Worm (Caenorhabditis elegans): ENCODE measurements around the gene dmsr-5.

dmsr-5 gene

DNA sequence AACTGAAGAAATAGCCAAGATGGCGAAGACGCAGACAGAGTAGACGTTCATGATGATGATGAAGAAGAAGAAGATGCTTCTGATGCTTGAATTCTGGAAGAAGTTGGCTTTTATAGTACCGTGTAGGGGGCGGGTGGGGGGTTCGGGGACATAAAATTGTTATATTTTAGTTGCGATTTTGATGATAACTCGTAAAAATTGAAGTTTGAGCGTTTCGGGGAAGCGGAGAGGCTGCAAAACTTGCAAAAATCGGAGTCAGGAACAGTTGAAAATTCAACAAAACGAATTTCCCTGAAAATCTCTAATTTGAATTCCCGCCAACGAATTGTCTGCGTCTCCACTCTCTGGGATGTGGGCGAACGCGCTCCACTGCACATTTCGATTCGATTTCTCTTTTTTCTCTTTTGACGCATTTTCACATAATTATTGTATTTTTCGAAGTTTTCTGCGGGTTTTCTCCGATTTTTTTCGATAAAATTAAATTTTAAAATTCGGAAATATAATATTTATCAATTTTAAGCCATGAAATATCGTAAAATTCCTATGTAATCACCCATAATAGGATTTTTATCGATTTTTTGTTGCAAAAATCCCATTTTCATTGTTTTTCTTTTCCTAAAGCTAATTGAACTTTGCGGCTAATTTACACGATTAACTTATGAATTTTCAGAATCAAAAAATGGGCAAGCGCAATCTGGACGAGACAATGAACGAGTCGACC lies 12.7 kb upstream of the dmsr-5 start, which contains the start of the genes fipr-17 and Y48A6B.3 (continued):
- TF ChIP-seq lin-54 (GFP tag; optimal IDR thresholded peaks at IDR 0.05) = peak; percentile 98
- no peak for TF ChIP-seq zfh-2 (GFP tag; conservative IDR thresholded peaks at IDR 0.05)
- no peak for TF ChIP-seq B0261.1 (tag; optimal IDR thresholded peaks at IDR 0.05)
- no peak for TF ChIP-seq atf-7 (tag; optimal IDR thresholded peaks at IDR 0.05)
- TF ChIP-seq sdz-38 (tag; optimal IDR thresholded peaks at IDR 0.05) = no peak
- no peak for TF ChIP-seq egl-18 (GFP tag; IDR thresholded peaks at IDR 0.05)
- TF ChIP-seq B0019.2 (GFP tag; conservative IDR thresholded peaks at IDR 0.05) = peak; percentile 78
- TF ChIP-seq ztf-3 (GFP tag; optimal IDR thresholded peaks at IDR 0.05) = no peak
- peak; percentile 60 for TF ChIP-seq madf-8 (GFP tag; conservative IDR thresholded peaks at IDR 0.05)
- TF ChIP-seq lin-35 (GFP tag; optimal IDR thresholded peaks at IDR 0.05) = peak; percentile 37 to 96 (median 70)
- no peak for TF ChIP-seq hrde-1 (tag; optimal IDR thresholded peaks at IDR 0.05; ENCODE audit: borderline replicate concordance)
- TF ChIP-seq ceh-40 (GFP tag; IDR thresholded peaks at IDR 0.05) = no peak
- no peak for TF ChIP-seq unc-130 (GFP tag; optimal IDR thresholded peaks at IDR 0.05)
- TF ChIP-seq madf-6 (GFP tag; IDR thresholded peaks at IDR 0.05) = peak; percentile 83
- no peak for TF ChIP-seq Y67H2A.10 (GFP tag; conservative IDR thresholded peaks at IDR 0.05)
- TF ChIP-seq ceh-79 (tag; optimal IDR thresholded peaks at IDR 0.05) = no peak
- no peak for TF ChIP-seq tbx-9 (tag; optimal IDR thresholded peaks at IDR 0.05; ENCODE audit: borderline replicate concordance)
- TF ChIP-seq ceh-27 (GFP tag; optimal IDR thresholded peaks at IDR 0.05) = peak; percentile 42
- TF ChIP-seq nhr-179 (tag; optimal IDR thresholded peaks at IDR 0.05) = no peak
- no peak for TF ChIP-seq mel-28 (tag; optimal IDR thresholded peaks at IDR 0.05; ENCODE audit: borderline replicate concordance)
- no peak for TF ChIP-seq ZK185.1 (tag; optimal IDR thresholded peaks at IDR 0.05; ENCODE audit: poor library complexity, severe bottlenecking)
- TF ChIP-seq mxl-1 (tag; optimal IDR thresholded peaks at IDR 0.05) = no peak
- no peak for TF ChIP-seq Y95B8A.8 (GFP tag; IDR thresholded peaks at IDR 0.05)
- peak; percentile 42 for TF ChIP-seq snpc-4 (GFP tag; optimal IDR thresholded peaks at IDR 0.05)
- peak; percentile 46 to 70 (median 62) for TF ChIP-seq snpc-4 (tag; optimal IDR thresholded peaks at IDR 0.05)
- peak; percentile 76 for TF ChIP-seq F33H1.4 (GFP tag; IDR thresholded peaks at IDR 0.05)
- no peak for TF ChIP-seq K12H6.12 (tag; optimal IDR thresholded peaks at IDR 0.05)
- peak; percentile 65; the same call in 1 of the 2 replicates for TF ChIP-seq hsf-1 (GFP tag; IDR thresholded peaks at IDR 0.05)
- TF ChIP-seq B0336.3 (GFP tag; IDR thresholded peaks at IDR 0.05) = 0 out of 2 replicates have a peak, but pooled peaks have one; percentile 24
- no peak for TF ChIP-seq C17E4.6 (GFP tag; IDR thresholded peaks at IDR 0.05)
- TF ChIP-seq F55B11.4 (tag; optimal IDR thresholded peaks at IDR 0.05; ENCODE audit: borderline replicate concordance, insufficient read depth) = no peak
- peak; percentile 35 for TF ChIP-seq xnd-1 (tag; optimal IDR thresholded peaks at IDR 0.05)
- TF ChIP-seq attf-3 (GFP tag; conservative IDR thresholded peaks at IDR 0.05) = 0 out of 2 replicates have a peak, but pooled peaks have one; percentile 14

DNA sequence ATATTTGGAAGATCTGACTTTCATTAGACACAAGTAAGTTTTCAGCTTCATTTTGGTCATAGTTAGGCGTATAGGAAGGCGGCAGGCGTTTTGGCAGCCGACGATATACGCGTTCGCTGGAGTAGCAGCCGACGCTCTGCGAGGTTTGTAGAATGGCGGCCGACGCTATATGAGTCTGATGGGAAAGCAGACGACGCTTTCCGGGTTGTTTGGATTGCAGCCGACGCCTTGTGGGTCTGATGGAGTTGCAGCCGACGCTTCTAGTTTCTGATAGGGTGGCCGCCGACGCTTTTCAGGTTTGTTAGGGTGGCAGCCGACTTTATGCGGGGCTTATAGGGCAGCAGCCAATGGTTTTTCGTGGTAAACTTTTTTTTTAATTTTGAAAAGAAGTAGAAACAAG lies 7.8 kb upstream of the dmsr-5 start:
- no peak for TF ChIP-seq F57C9.4 (tag; optimal IDR thresholded peaks at IDR 0.05)
- no peak for TF ChIP-seq cebp-2 (GFP tag; IDR thresholded peaks at IDR 0.05)
- TF ChIP-seq C06A6.2 (GFP tag; conservative IDR thresholded peaks at IDR 0.05) = no peak
- TF ChIP-seq snpc-3.4 (tag; optimal IDR thresholded peaks at IDR 0.05) = no peak
- no peak for TF ChIP-seq ztf-3 (GFP tag; optimal IDR thresholded peaks at IDR 0.05)
- no peak for TF ChIP-seq rcor-1 (GFP tag; IDR thresholded peaks at IDR 0.05)
- no peak for TF ChIP-seq ZK185.1 (tag; optimal IDR thresholded peaks at IDR 0.05; ENCODE audit: poor library complexity, severe bottlenecking)
- no peak for TF ChIP-seq snpc-1.1 (tag; optimal IDR thresholded peaks at IDR 0.05; ENCODE audit: insufficient read depth)
- no peak for TF ChIP-seq ekl-4 (GFP tag; IDR thresholded peaks at IDR 0.05)
- peak; percentile 47; the same call in 1 of the 2 replicates for TF ChIP-seq zfh-2 (GFP tag; conservative IDR thresholded peaks at IDR 0.05)
- TF ChIP-seq snpc-4 (GFP tag; optimal IDR thresholded peaks at IDR 0.05) = no peak
- TF ChIP-seq snpc-4 (tag; optimal IDR thresholded peaks at IDR 0.05) = peak in 1 of 4 experiments; percentile 52

All from whole organism, young adult.